Fruit fly (Drosophila melanogaster): ENCODE results near the gene GATAd.
A peak's percentile ranks its signal among the peaks of the same experiment; 100 is the strongest.

GATAd gene

DNA sequence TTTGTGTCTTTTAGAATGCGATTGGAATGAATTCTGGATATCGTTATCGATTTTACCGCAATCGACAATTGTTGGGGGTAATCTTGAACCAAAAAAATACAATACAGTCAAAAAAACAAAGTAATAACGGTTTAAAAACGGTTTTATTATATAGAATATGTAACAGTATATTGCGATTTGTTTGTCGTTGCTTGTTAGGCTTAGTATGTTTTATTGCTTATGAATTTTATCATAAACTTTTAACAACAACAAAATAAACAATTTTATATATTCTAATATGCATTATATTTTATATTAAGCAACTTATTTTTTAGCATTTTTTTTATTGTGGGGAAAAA is 33.8 kb upstream of the GATAd start, which contains the start of gene CYLD:
TSS of gene CYLD (minus strand) at position 38 of the 338 bp plus-strand sequence.
- TF ChIP-seq ci (GFP tag; IDR thresholded peaks at IDR 0.05) (peak; percentile 83; the same call in 1 of the 3 replicates), CG13287 (GFP tag; IDR thresholded peaks at IDR 0.05; ENCODE audit: partially characterized antibody) (no peak; the same call in 1 of the 2 replicates), bsh (GFP tag; optimal IDR thresholded peaks at IDR 0.05) (peak in 1 of 2 experiments; percentile 83), pita (GFP tag; optimal IDR thresholded peaks at IDR 0.05) (no peak), unpg (GFP tag; optimal IDR thresholded peaks at IDR 0.05) (peak; percentile 83), onecut (GFP tag; IDR thresholded peaks at IDR 0.05) (peak; percentile 59), Hey (tag; optimal IDR thresholded peaks at IDR 0.05) (no peak), CG12391 (tag; optimal IDR thresholded peaks at IDR 0.05) (peak; percentile 87), CG14965 (GFP tag; optimal IDR thresholded peaks at IDR 0.05; ENCODE audit: borderline replicate concordance) (no peak), CG10431 (GFP tag; optimal IDR thresholded peaks at IDR 0.05) (peak; percentile 13), CG18619 (GFP tag; optimal IDR thresholded peaks at IDR 0.05) (peak; percentile 35), Nf-YA (GFP tag; IDR thresholded peaks at IDR 0.05) (0 out of 2 replicates have a peak, but pooled peaks have one; percentile 35), bowl (GFP tag; IDR thresholded peaks at IDR 0.05) (no peak; the same call in 1 of the 2 replicates), CG5953 (GFP tag; IDR thresholded peaks at IDR 0.05) (no peak), CG6254 (GFP tag; optimal IDR thresholded peaks at IDR 0.05) (peak; percentile 21), CG1647 (GFP tag; optimal IDR thresholded peaks at IDR 0.05) (no peak), CG42726 (GFP tag; IDR thresholded peaks at IDR 0.05; ENCODE audit: partially characterized antibody) (no peak), seq (GFP tag; IDR thresholded peaks at IDR 0.05) (peak; percentile 41; the same call in 1 of the 2 replicates), pnt (GFP tag; optimal IDR thresholded peaks at IDR 0.05) (peak; percentile 2), CG34376 (GFP tag; optimal IDR thresholded peaks at IDR 0.05) (peak; percentile 19), Hr3 (GFP tag; optimal IDR thresholded peaks at IDR 0.05) (peak; percentile 71), tll (GFP tag; optimal IDR thresholded peaks at IDR 0.05) (no peak), crol (GFP tag; IDR thresholded peaks at IDR 0.05) (no peak), Hr51 (GFP tag; optimal IDR thresholded peaks at IDR 0.05) (peak in 1 of 2 experiments; percentile 81), CG15696 (tag; optimal IDR thresholded peaks at IDR 0.05) (peak; percentile 49), CG2202 (tag; optimal IDR thresholded peaks at IDR 0.05) (peak; percentile 46), dmrt11E (tag; optimal IDR thresholded peaks at IDR 0.05) (peak; percentile 76), Trl (optimal IDR thresholded peaks at IDR 0.05) (no peak), Trl (GFP tag; optimal IDR thresholded peaks at IDR 0.05) (peak; percentile 31), CG18764 (GFP tag; optimal IDR thresholded peaks at IDR 0.05) (peak; percentile 42), CHES-1-like (GFP tag; optimal IDR thresholded peaks at IDR 0.05) (peak; percentile 27), CG12104 (GFP tag; optimal IDR thresholded peaks at IDR 0.05) (peak; percentile 15), CG17361 (GFP tag; IDR thresholded peaks at IDR 0.05) (peak; percentile 75; the same call in 2 of the 3 replicates), vvl (GFP tag; IDR thresholded peaks at IDR 0.05) (peak; percentile 87), Sox100B (GFP tag; optimal IDR thresholded peaks at IDR 0.05) (peak; percentile 57), Gsc (GFP tag; IDR thresholded peaks at IDR 0.05) (no peak), sob (GFP tag; IDR thresholded peaks at IDR 0.05) (peak; percentile 66; the same call in 1 of the 2 replicates), CG12299 (tag; optimal IDR thresholded peaks at IDR 0.05) (peak; percentile 75), twi (tag; optimal IDR thresholded peaks at IDR 0.05) (peak; percentile 9), CG10267 (tag; optimal IDR thresholded peaks at IDR 0.05) (peak; percentile 77), CG2712 (tag; optimal IDR thresholded peaks at IDR 0.05) (peak; percentile 85), CG14710 (tag; optimal IDR thresholded peaks at IDR 0.05) (peak; percentile 75), dysf (GFP tag; IDR thresholded peaks at IDR 0.05) (peak; percentile 62; the same call in 1 of the 3 replicates), CG4617 (GFP tag; optimal IDR thresholded peaks at IDR 0.05; ENCODE audit: borderline replicate concordance) (peak; percentile 33), CG12219 (GFP tag; optimal IDR thresholded peaks at IDR 0.05) (peak; percentile 47), CG18476 (GFP tag; optimal IDR thresholded peaks at IDR 0.05) (peak; percentile 32), CG10959 (GFP tag; IDR thresholded peaks at IDR 0.05) (no peak), az2 (GFP tag; optimal IDR thresholded peaks at IDR 0.05) (peak; percentile 77), CG3847 (GFP tag; IDR thresholded peaks at IDR 0.05) (no peak), CG15514 (GFP tag; optimal IDR thresholded peaks at IDR 0.05) (peak; percentile 66)

Measured in whole organism, embryonic.